Worm (Caenorhabditis elegans) whole organism, L4 larva: ENCODE results near the gene vti-1.

ENCODE experiments used
- F49E8.2 ChIP-seq: sonication (generic microtip); optimal IDR thresholded peaks from 2 replicates; lab custom pipeline; 2016; ENCODE audit warnings: missing compliant biosample characterization, mild to moderate bottlenecking, missing genetic modification characterization, borderline replicate concordance
- aha-1 ChIP-seq: fragments of 150-350 bp; peaks from one replicate; lab custom pipeline; 2014; ENCODE audit warnings: missing biosample characterization, missing genetic modification characterization
- aly-2 ChIP-seq: sonication (generic microtip); optimal IDR thresholded peaks from 2 replicates; lab custom pipeline; 2018; ENCODE audit warnings: missing biosample characterization, missing genetic modification characterization
- cey-2 ChIP-seq: sonication (generic microtip); optimal IDR thresholded peaks from 3 replicates; lab custom pipeline; 2017; ENCODE audit warnings: missing genetic modification characterization, mild to moderate bottlenecking, missing compliant biosample characterization, antibody characterized with exemption, borderline replicate concordance; ENCODE audit not compliant: insufficient read depth
- daf-8 ChIP-seq: fragments of 200-800 bp; sonication (Bioruptor generic); IDR thresholded peaks from 2 replicates; pipeline ENCODE4 v1.3.6; 2022; ENCODE audit warnings: missing genetic modification characterization, missing compliant biosample characterization
- dmd-8 ChIP-seq: fragments of 200-800 bp; sonication (Bioruptor generic); IDR thresholded peaks from 2 replicates; pipeline ENCODE4 v1.3.6; 2022; ENCODE audit warnings: missing genetic modification characterization, missing compliant biosample characterization
- hlh-30 ChIP-seq: sonication (generic microtip); optimal IDR thresholded peaks from 2 replicates; lab custom pipeline; 2017; ENCODE audit warnings: antibody characterized with exemption, mild to moderate bottlenecking, missing genetic modification characterization, missing compliant biosample characterization; ENCODE audit not compliant: insufficient read depth
- hmg-1.1 ChIP-seq: fragments of 200-800 bp; sonication (Bioruptor generic); IDR thresholded peaks from 2 replicates; pipeline ENCODE4 v1.3.6; 2022; ENCODE audit warnings: missing genetic modification reagents, missing genetic modification characterization, missing compliant biosample characterization
- lim-7 ChIP-seq: fragments of 200-800 bp; sonication (Bioruptor generic); IDR thresholded peaks from 2 replicates; pipeline ENCODE4 v1.3.6; 2022; ENCODE audit warnings: missing genetic modification characterization, missing compliant biosample characterization
- lin-38 ChIP-seq: fragments of 200-800 bp; sonication (Bioruptor generic); IDR thresholded peaks from 2 replicates; pipeline ENCODE4 v1.3.6; 2022; ENCODE audit warnings: missing genetic modification reagents, missing genetic modification characterization, missing compliant biosample characterization
- mep-1 ChIP-seq: fragments of 150-350 bp; sonication (generic microtip); optimal IDR thresholded peaks from 3 replicates; lab custom pipeline; 2014; ENCODE audit warnings: missing biosample characterization, missing genetic modification characterization
- mes-2 ChIP-seq: sonication (generic microtip); optimal IDR thresholded peaks from 2 replicates; lab custom pipeline; 2016; ENCODE audit warnings: missing genotype, mild to moderate bottlenecking, missing genetic modification characterization, missing compliant biosample characterization; ENCODE audit not compliant: poor library complexity, severe bottlenecking
- nhr-111 ChIP-seq: fragments of 200-800 bp; sonication (Bioruptor generic); optimal IDR thresholded peaks from 2 replicates; lab custom pipeline; 2018; ENCODE audit warnings: mild to moderate bottlenecking, missing genetic modification characterization, missing compliant biosample characterization
- nhr-28 ChIP-seq: fragments of 150-350 bp; optimal IDR thresholded peaks from 2 replicates; lab custom pipeline; 2014; ENCODE audit warnings: missing biosample characterization, missing genetic modification characterization
- nhr-41 ChIP-seq: fragments of 200-800 bp; sonication (Bioruptor generic); IDR thresholded peaks from 2 replicates; pipeline ENCODE4 v1.3.6; 2022; ENCODE audit warnings: missing genetic modification reagents, missing genetic modification characterization, missing compliant biosample characterization
- nhr-76 ChIP-seq: fragments of 150-350 bp; optimal IDR thresholded peaks from 2 replicates; lab custom pipeline; 2014; ENCODE audit warnings: missing biosample characterization, missing genetic modification characterization
- nhr-77 ChIP-seq: fragments of 150-350 bp; optimal IDR thresholded peaks from 2 replicates; lab custom pipeline; 2014; ENCODE audit warnings: missing biosample characterization, missing genetic modification characterization
- saeg-2 ChIP-seq: fragments of 200-800 bp; sonication (Bioruptor generic); IDR thresholded peaks from 2 replicates; pipeline ENCODE4 v1.3.6; 2022; ENCODE audit warnings: missing genetic modification reagents, missing genetic modification characterization, missing compliant biosample characterization
- sdz-12 ChIP-seq: fragments of 200-800 bp; sonication (Bioruptor generic); optimal IDR thresholded peaks from 2 replicates; lab custom pipeline; 2018; ENCODE audit warnings: mild to moderate bottlenecking, missing genetic modification characterization, missing compliant biosample characterization
- set-16 ChIP-seq: fragments of 200-800 bp; sonication (Bioruptor generic); IDR thresholded peaks from 2 replicates; pipeline ENCODE4 v1.3.6; 2022; ENCODE audit warnings: missing genetic modification reagents, missing genetic modification characterization, missing compliant biosample characterization
- snpc-1.2 ChIP-seq: fragments of 200-800 bp; sonication (Bioruptor generic); IDR thresholded peaks from 2 replicates; pipeline ENCODE4 v1.3.6; 2022; ENCODE audit warnings: missing genetic modification reagents, missing genetic modification characterization, missing compliant biosample characterization
- spr-1 ChIP-seq: sonication (generic microtip); optimal IDR thresholded peaks from 2 replicates; lab custom pipeline; 2016; ENCODE audit warnings: mild to moderate bottlenecking, missing genetic modification characterization, missing compliant biosample characterization
- unc-130 ChIP-seq: sonication (generic microtip); optimal IDR thresholded peaks from 2 replicates; lab custom pipeline; 2016; ENCODE audit warnings: missing genetic modification reagents, missing genetic modification characterization, missing compliant biosample characterization

Gene vti-1

DNA sequence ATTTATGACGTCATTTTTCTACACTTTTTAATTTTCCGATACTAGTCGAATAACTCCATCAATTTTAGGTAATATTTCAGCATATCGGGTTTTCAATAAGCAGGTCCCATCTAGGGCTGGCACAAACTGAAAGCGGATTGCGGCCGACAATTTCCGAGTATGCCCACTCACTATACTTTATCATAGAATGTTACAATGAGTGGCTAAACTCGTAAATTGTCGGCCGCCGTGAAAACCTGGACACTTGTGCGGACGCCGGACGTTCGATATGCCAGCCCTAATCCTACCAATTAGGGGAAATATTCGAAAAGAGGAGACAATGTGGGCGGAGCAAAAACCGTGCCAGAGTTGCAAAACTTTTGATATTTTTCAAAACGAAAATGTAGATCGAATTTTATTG lies 6.8 kb downstream of the vti-1 start:
- TF ChIP-seq nhr-28 (tag; lab: Kevin White, UChicago) (no peak), nhr-77 (tag; lab: Kevin White, UChicago) (no peak), snpc-1.2 (GFP tag; lab: Robert Waterston, UW) (peak; percentile 65), mep-1 (tag; lab: Kevin White, UChicago) (no peak)

DNA sequence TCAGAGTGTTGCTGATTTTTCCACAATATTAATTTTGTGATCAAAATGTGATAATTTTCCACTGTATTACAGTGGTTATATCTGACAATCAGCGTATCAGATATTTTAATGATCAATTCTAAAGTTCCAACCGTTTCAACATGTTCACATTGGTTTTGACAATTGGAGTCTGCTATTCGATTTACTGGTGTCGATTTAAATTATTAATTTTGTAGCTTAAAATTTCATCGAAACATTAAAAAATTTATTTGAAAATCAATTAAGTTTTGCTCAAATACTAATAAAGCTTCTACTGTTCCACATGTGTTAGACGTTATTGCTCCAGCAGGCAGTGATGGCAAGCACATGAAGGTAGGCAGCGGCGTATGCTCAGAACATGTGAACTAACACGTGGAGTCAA lies 8.7 kb downstream of the vti-1 start:
- TF ChIP-seq spr-1 (tag; lab: Kevin White, UChicago) (no peak), snpc-1.2 (GFP tag; lab: Robert Waterston, UW) (peak; percentile 59; the same call in 1 of the 2 replicates)

- TF ChIP-seq snpc-1.2 (GFP tag; lab: Robert Waterston, UW): peak; percentile 91
- TF ChIP-seq lin-38 (GFP tag; lab: Robert Waterston, UW): no peak
Observed at ce11 chrIV:14754912-14755311, 11.6 kb downstream of the vti-1 start, which contains the start of gene Y57G11C.499. Gene Y57G11C.499 (minus strand): TSS chrIV:14754934.

DNA sequence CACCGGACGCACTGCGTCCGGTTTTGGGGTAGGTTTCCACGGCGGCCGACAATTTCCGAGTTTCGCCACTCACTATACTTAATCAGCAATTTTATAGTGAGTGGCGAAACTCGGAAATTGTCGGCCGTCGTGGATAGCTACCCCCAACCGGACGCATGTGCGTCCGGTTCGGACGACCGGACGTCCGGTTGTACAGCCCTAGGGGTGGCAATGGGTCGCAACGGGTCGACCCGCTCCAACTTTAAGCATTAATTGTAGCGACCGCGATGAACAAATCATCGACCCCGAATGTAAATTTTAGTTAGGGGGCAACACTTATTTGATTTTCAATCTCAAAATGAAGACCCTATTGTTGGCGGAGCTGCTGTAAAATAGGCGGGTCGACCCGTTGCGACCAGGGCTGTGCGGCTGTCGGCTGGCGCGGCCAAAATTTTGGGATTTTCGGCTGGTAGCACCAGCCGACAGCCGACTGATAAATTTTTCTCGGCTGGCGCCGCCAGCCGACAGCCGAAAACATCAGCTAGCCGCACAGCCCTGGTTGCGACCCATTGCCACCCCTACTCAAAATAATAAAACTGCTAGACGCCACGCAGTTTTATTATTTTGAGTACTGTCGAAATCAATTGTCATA lies 18.8 kb downstream of the vti-1 start:
- peak; percentile 67; the same call in 1 of the 2 replicates for TF ChIP-seq snpc-1.2 (GFP tag; lab: Robert Waterston, UW)
- peak; percentile 16; the same call in 1 of the 2 replicates for TF ChIP-seq lin-38 (GFP tag; lab: Robert Waterston, UW)
- TF ChIP-seq set-16 (GFP tag; lab: Robert Waterston, UW): peak; percentile 84; the same call in 1 of the 2 replicates

ce11 chrIV:14741926-14742325 lies 24.5 kb downstream of the vti-1 start:
- no peak for TF ChIP-seq mes-2 (tag; lab: Kevin White, UChicago)
- TF ChIP-seq aha-1 (tag; lab: Kevin White, UChicago): peak; percentile 96

DNA sequence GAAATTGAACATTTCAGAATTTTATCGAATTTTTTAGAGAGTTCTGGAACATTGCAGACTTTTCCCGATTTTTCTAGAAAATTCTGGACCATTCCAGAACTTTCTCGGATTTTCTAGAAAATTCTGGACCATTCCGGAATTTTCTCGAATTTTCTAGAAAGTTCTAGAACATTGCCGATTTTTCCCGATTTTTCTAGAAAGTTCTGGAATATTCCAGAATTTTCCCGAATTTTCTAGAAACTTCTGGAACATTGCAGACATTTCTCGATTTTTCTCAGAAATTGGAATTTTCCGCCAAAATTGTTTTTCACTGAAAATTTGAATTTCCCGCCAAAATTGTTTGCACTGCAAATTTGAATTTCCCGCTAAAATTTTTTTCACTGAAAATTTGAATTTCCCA lies 26.3 kb downstream of the vti-1 start:
- TF ChIP-seq lin-38 (GFP tag; lab: Robert Waterston, UW): peak; percentile 37
- 0 out of 2 replicates have a peak, but pooled peaks have one; percentile 32 for TF ChIP-seq hmg-1.1
- TF ChIP-seq snpc-1.2 (GFP tag; lab: Robert Waterston, UW): 0 out of 2 replicates have a peak, but pooled peaks have one; percentile 11

- TF ChIP-seq sdz-12 (GFP tag; lab: Kevin White, UChicago): no peak
- no peak for TF ChIP-seq nhr-41 (GFP tag; lab: Robert Waterston, UW)
- TF ChIP-seq hlh-30: peak; percentile 0
- no peak for TF ChIP-seq nhr-111 (GFP tag; lab: Kevin White, UChicago)
- no peak for TF ChIP-seq daf-8 (GFP tag; lab: Robert Waterston, UW)
Observed at ce11 chrIV:14729272-14729671, 37.2 kb downstream of the vti-1 start.

DNA sequence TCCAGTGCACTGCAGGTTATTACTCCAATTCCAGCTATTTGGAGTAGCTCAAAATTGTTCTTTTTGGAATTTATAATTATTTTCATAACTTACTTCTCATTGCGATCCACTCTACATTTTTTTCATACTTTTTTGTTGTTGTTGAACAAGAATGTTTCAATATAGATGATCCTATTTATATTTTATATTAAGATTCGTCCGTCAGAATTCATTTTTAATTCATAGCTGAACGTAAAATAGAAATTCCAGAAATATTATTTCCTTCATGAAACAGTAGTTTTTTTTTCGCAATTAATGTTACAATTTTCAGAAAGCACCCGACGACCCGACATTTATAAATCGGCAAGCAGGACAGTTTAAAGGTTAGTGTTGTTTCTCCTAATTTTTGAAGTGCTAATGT lies 38.2 kb downstream of the vti-1 start, which contains the start of gene Y57G11C.42:
Gene Y57G11C.42 (plus strand): TSS at position 301 of the 400 bp plus-strand sequence.
- TF ChIP-seq nhr-76 (no peak), dmd-8 (no peak), lim-7 (GFP tag; lab: Robert Waterston, UW) (no peak), saeg-2 (GFP tag; lab: Robert Waterston, UW) (no peak), F49E8.2 (tag; lab: Kevin White, UChicago) (no peak), nhr-77 (tag; lab: Kevin White, UChicago) (no peak), unc-130 (GFP tag; lab: Kevin White, UChicago) (no peak), aly-2 (tag; lab: Kevin White, UChicago) (no peak), cey-2 (tag; lab: Kevin White, UChicago) (no peak)
